Fruit fly (Drosophila melanogaster) whole organism, pupa: Measurements from ENCODE around the gene mRpS18B.

ENCODE experiments used
- CG10348 ChIP-seq: fragments of 200-800 bp; sonication (Bioruptor generic); IDR thresholded peaks from 2 replicates; pipeline ENCODE4 v1.3.6; 2022; ENCODE audit warnings: missing biosample characterization, missing genetic modification characterization
- CG12605 ChIP-seq: fragments of 200-800 bp; sonication (Bioruptor generic); IDR thresholded peaks from 2 replicates; pipeline ENCODE4 v1.3.6; 2022; ENCODE audit warnings: missing biosample characterization, missing genetic modification characterization
- CG15710 ChIP-seq: fragments of 200-800 bp; sonication (Bioruptor generic); optimal IDR thresholded peaks from 2 replicates; lab custom pipeline; 2018; ENCODE audit warnings: missing biosample characterization, mild to moderate bottlenecking, missing genetic modification characterization, moderate library complexity
- CG17806 ChIP-seq: fragments of 200-800 bp; sonication (Bioruptor generic); optimal IDR thresholded peaks from 2 replicates; lab custom pipeline; 2018; ENCODE audit warnings: missing biosample characterization, mild to moderate bottlenecking, missing genetic modification characterization, moderate library complexity
- CG34367 ChIP-seq: fragments of 200-800 bp; sonication (Bioruptor generic); optimal IDR thresholded peaks from 2 replicates; lab custom pipeline; 2018; ENCODE audit warnings: missing biosample characterization, mild to moderate bottlenecking, missing genetic modification characterization
- CG4496 ChIP-seq: fragments of 200-800 bp; sonication (Bioruptor generic); IDR thresholded peaks from 3 replicates; pipeline ENCODE4 v1.3.6; 2022; ENCODE audit warnings: missing biosample characterization, missing genetic modification characterization
- CG9948 ChIP-seq: fragments of 200-800 bp; sonication (Bioruptor generic); optimal IDR thresholded peaks from 2 replicates; lab custom pipeline; 2018; ENCODE audit warnings: missing biosample characterization, mild to moderate bottlenecking, missing genetic modification characterization, moderate library complexity
- D1 ChIP-seq: fragments of 200-800 bp; sonication (Bioruptor generic); optimal IDR thresholded peaks from 2 replicates; lab custom pipeline; 2018; ENCODE audit warnings: missing biosample characterization, mild to moderate bottlenecking, missing genetic modification characterization, moderate library complexity
- EcR ChIP-seq: fragments of 200-800 bp; sonication (Bioruptor generic); optimal IDR thresholded peaks from 3 replicates; lab custom pipeline; 2019; ENCODE audit warnings: missing biosample characterization, missing genetic modification characterization, mild to moderate bottlenecking, moderate library complexity, missing genetic modification reagents
- fd96Ca ChIP-seq: fragments of 200-800 bp; sonication (Bioruptor generic); IDR thresholded peaks from 3 replicates; pipeline ENCODE4 v1.3.6; 2022; ENCODE audit warnings: missing biosample characterization, missing genetic modification characterization

dm6 chr2L:20120388-20121232 is 23.6 kb upstream of the mRpS18B start:
- TF ChIP-seq CG10348 (GFP tag; lab: Robert Waterston, UW) (no peak), CG4496 (GFP tag; lab: Robert Waterston, UW) (no peak; the same call in 1 of the 3 replicates), CG12605 (peak; percentile 38), fd96Ca (GFP tag; lab: Robert Waterston, UW) (peak; percentile 51; the same call in 2 of the 3 replicates), CG15710 (tag; lab: Kevin White, UChicago) (peak; percentile 68), D1 (tag; lab: Kevin White, UChicago) (no peak), EcR (GFP tag; lab: Kevin White, UChicago) (no peak), CG9948 (tag; lab: Kevin White, UChicago) (peak; percentile 57), CG17806 (tag; lab: Kevin White, UChicago) (peak; percentile 44), CG34367 (tag; lab: Kevin White, UChicago) (peak; percentile 48)
